Fruit fly (Drosophila melanogaster): ENCODE data around the gene CG11334.

The CG11334 gene

dm6 chr3R:31463012-31463366, at the start of gene CG11334, which contains the start of gene CG11333:
CG11334 (minus strand) TSS chr3R:31463037.
CG11333 (plus strand) TSS chr3R:31463301.
- TF ChIP-seq Sin3A (optimal IDR thresholded peaks at IDR 0.05) (no peak), insv (optimal IDR thresholded peaks at IDR 0.05) (no peak), ttk (optimal IDR thresholded peaks at IDR 0.05) (no peak), Myc (optimal IDR thresholded peaks at IDR 0.05) (no peak), h (optimal IDR thresholded peaks at IDR 0.05) (no peak), psq (optimal IDR thresholded peaks at IDR 0.05) (no peak)

DNA sequence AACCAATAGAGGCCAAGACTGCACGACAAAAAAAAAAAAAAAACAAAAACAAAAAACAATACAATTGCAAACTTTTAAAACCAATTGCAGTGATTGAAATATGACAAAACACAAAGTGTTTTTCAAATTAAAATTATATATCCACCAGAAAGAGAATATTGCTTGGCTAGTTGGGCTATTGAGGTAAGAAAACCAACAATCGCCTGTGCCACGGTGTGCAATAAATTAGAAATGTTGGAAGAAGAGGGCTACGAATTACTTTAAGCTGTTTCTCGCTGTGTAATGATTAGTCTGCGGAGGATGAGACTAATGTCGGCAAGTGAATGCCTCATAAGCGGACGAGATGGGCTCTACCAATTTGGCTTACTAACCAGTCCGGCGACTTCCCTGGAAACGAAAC, 49.2 kb upstream of the CG11334 start:
- TF ChIP-seq psq (optimal IDR thresholded peaks at IDR 0.05): no peak
- no peak for TF ChIP-seq Sin3A (optimal IDR thresholded peaks at IDR 0.05)
- TF ChIP-seq Myc (optimal IDR thresholded peaks at IDR 0.05): no peak
- no peak for TF ChIP-seq h (optimal IDR thresholded peaks at IDR 0.05)
- no peak for TF ChIP-seq ttk (optimal IDR thresholded peaks at IDR 0.05)
- TF ChIP-seq insv (optimal IDR thresholded peaks at IDR 0.05): no peak

dm6 chr3R:31505254-31505689, 42.4 kb upstream of the CG11334 start:
- TF ChIP-seq Sin3A (optimal IDR thresholded peaks at IDR 0.05): no peak
- TF ChIP-seq ttk (optimal IDR thresholded peaks at IDR 0.05): no peak
- no peak for TF ChIP-seq h (optimal IDR thresholded peaks at IDR 0.05)
- no peak for TF ChIP-seq insv (optimal IDR thresholded peaks at IDR 0.05)
- TF ChIP-seq psq (optimal IDR thresholded peaks at IDR 0.05): no peak
- TF ChIP-seq Myc (optimal IDR thresholded peaks at IDR 0.05): no peak

DNA sequence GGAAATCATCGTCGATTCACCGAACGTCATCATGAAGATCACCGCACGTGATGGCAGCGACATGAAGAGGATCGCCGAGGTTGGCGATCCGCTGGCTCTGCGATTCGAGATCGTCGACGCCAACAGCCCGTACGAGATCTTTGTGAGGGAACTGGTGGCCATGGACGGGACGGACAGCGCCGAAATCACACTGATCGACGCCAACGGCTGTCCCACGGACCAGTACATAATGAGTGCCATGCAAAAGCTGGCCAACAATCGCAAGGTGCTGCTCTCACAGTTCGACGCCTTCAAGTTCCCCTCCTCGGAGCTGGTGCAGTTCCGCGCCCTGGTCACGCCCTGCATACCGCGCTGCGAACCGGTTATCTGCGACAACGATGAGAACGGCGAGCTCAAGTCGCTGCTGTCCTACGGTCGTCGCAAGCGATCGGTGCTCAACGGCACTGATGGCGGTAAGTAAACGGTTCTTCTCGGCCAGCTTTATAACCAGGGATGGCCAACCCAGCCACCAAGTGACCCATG, 42.0 kb upstream of the CG11334 start:
- no peak for TF ChIP-seq psq (optimal IDR thresholded peaks at IDR 0.05)
- TF ChIP-seq Sin3A (optimal IDR thresholded peaks at IDR 0.05): no peak
- no peak for TF ChIP-seq insv (optimal IDR thresholded peaks at IDR 0.05)
- TF ChIP-seq Myc (optimal IDR thresholded peaks at IDR 0.05): no peak
- no peak for TF ChIP-seq ttk (optimal IDR thresholded peaks at IDR 0.05)
- TF ChIP-seq h (optimal IDR thresholded peaks at IDR 0.05): no peak

dm6 chr3R:31503665-31504064, 40.8 kb upstream of the CG11334 start:
- TF ChIP-seq ttk (optimal IDR thresholded peaks at IDR 0.05): no peak

DNA sequence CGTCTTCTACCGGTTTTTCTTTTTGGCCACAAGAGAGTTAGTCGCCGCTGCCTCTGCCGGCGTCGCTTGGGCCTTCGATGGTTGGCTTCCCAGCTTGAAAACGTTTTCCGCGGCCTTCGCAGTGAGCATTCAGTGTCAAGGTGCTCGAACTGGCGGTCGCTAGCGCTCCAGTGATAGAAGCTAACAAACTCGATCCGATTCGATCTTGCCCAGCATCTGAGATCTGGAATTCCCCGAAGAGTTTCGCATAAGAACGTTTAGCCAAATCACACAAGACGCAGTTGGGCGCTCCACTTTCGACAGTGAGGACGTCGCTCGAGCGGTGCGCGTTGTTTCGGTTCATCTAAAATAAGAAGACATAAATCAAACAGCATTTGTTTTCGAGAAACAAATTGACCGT, 36.3 kb upstream of the CG11334 start, which contains the start of gene mey:
mey (plus strand) TSS at position 122 of the 400 bp plus-strand sequence.
- TF ChIP-seq ttk (optimal IDR thresholded peaks at IDR 0.05) (no peak), Myc (optimal IDR thresholded peaks at IDR 0.05) (no peak), insv (optimal IDR thresholded peaks at IDR 0.05) (no peak), psq (optimal IDR thresholded peaks at IDR 0.05) (no peak)

- no peak for TF ChIP-seq psq (optimal IDR thresholded peaks at IDR 0.05)
- no peak for TF ChIP-seq Myc (optimal IDR thresholded peaks at IDR 0.05)
- TF ChIP-seq ttk (optimal IDR thresholded peaks at IDR 0.05): no peak
- no peak for TF ChIP-seq h (optimal IDR thresholded peaks at IDR 0.05)
- TF ChIP-seq insv (optimal IDR thresholded peaks at IDR 0.05): no peak
- no peak for TF ChIP-seq Sin3A (optimal IDR thresholded peaks at IDR 0.05)
These were observed 20.2 kb upstream of the CG11334 start for dm6 chr3R:31483060-31483459.

dm6 chr3R:31482117-31482516, 19.3 kb upstream of the CG11334 start:
- TF ChIP-seq Myc (optimal IDR thresholded peaks at IDR 0.05): no peak
- TF ChIP-seq ttk (optimal IDR thresholded peaks at IDR 0.05): no peak
- TF ChIP-seq psq (optimal IDR thresholded peaks at IDR 0.05): no peak
- no peak for TF ChIP-seq insv (optimal IDR thresholded peaks at IDR 0.05)
- TF ChIP-seq Sin3A (optimal IDR thresholded peaks at IDR 0.05): no peak
- TF ChIP-seq h (optimal IDR thresholded peaks at IDR 0.05): no peak

DNA sequence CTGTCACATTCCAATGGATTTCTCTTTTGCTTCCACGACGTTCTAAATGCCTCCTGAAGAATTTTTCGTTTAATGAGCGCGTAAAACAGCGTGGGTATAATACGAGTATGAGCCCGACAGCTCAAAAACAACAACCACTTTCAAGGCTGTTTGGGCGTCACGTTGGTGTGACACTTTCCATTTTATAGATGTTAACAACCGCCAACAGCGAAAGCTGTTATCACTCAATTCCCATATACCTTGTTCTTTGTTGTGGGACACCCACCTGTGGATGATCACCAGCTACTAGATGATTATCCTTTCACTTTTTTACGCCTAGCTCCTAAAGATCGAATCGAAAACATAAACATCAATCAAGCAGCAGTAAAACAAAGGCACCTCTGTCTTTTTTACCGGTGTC, 14.3 kb upstream of the CG11334 start:
- TF ChIP-seq insv (optimal IDR thresholded peaks at IDR 0.05) (no peak), psq (optimal IDR thresholded peaks at IDR 0.05) (no peak), Sin3A (optimal IDR thresholded peaks at IDR 0.05) (no peak), ttk (optimal IDR thresholded peaks at IDR 0.05) (no peak), h (optimal IDR thresholded peaks at IDR 0.05) (no peak)

DNA sequence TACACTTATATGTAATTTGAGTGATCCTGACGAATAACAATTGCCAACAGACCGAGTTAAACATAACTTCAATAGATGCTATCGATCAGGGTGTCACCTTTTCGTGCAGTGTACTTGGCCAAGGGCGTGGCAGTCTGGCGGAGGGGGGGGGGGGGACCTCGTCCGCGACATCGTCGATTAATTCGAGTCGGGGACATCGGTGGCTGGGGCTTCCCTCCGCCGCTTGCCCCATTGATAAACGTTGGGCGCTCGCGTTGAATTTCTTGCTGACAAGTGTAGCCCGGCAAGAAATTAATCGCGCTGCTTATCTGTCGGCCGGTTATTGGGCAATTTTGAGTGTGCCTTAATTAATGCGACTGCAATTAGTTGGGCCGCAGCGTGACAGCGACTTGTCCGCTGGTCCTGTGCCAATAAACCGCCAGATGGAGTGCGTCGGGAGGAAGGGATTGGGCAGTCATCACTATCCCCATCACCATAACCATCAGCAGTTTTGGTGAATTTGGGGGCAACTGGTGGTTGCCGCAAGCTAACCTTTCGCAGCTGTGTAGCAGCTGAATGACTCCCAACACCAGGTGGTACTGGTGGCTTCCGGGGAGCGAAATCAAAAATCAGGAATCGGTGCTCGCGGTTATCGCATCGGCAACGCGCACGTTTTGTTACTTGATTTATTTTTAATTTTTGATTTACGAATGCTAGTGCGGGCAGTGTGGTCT, 382 bp downstream of the CG11334 start:
- TF ChIP-seq h (optimal IDR thresholded peaks at IDR 0.05) (no peak), psq (optimal IDR thresholded peaks at IDR 0.05) (no peak)

dm6 chr3R:31461281-31461680, 1.6 kb downstream of the CG11334 start:
- TF ChIP-seq Sin3A (optimal IDR thresholded peaks at IDR 0.05) (no peak), Myc (optimal IDR thresholded peaks at IDR 0.05) (no peak), psq (optimal IDR thresholded peaks at IDR 0.05) (no peak), ttk (optimal IDR thresholded peaks at IDR 0.05) (no peak), h (optimal IDR thresholded peaks at IDR 0.05) (no peak)

DNA sequence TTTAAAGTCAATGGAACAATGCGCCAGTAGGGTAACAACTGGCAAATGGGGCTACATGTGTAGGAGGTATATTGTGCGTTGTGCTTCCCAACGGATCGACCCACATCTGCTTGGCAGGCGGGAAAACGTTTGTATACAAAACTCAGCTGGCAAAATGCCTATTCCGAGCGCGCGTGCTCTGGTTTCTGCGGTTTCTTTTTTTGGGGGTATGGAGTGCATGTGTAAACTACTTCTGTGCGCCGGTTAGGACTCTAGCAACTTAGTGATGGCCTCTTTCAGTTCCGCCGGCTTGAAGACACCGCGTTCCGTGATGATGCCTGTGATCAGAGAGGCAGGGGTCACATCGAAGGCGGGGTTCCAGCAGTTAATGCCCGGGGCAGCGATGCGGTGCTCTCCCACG, 3.1 kb downstream of the CG11334 start, which contains the start of gene Loxl1:
Loxl1 (minus strand) TSS at position 101 of the 400 bp plus-strand sequence.
- TF ChIP-seq psq (optimal IDR thresholded peaks at IDR 0.05): no peak
- TF ChIP-seq insv (optimal IDR thresholded peaks at IDR 0.05): no peak
- TF ChIP-seq Myc (optimal IDR thresholded peaks at IDR 0.05): no peak
- TF ChIP-seq h (optimal IDR thresholded peaks at IDR 0.05): no peak
- no peak for TF ChIP-seq Sin3A (optimal IDR thresholded peaks at IDR 0.05)
- no peak for TF ChIP-seq ttk (optimal IDR thresholded peaks at IDR 0.05)

DNA sequence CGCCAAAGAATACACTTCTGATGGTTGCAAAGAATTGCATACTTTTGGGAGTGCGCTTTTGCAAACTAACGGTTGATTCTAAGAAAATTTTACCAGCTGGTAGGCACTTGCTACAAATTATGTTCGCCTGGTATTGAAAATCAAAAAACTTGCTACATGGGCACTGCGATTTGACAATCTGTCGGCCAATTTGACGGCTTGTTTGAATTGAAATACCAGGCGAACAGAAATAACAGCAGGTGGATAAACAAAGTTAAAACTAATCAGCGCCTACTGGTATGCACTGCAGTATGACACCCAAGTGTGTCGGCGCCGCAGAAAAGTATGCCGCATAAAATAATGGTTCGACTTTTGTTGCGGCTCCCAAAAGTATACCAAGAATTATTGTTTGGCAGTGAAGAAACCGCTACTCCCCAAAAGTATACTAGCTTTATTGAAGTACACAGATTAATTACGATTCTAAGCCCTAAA, 4.8 kb downstream of the CG11334 start:
- TF ChIP-seq h (optimal IDR thresholded peaks at IDR 0.05) (no peak), Sin3A (optimal IDR thresholded peaks at IDR 0.05) (no peak), psq (optimal IDR thresholded peaks at IDR 0.05) (no peak), ttk (optimal IDR thresholded peaks at IDR 0.05) (no peak), insv (optimal IDR thresholded peaks at IDR 0.05) (no peak), Myc (optimal IDR thresholded peaks at IDR 0.05) (no peak)
